Fruit fly (Drosophila melanogaster) whole organism, embryonic: ENCODE measurements around the gene Ppm1.

Experiments used
- CG10321 ChIP-seq: fragments of 200-800 bp; sonication (Bioruptor generic); IDR thresholded peaks from 2 replicates; pipeline ENCODE4 v1.3.6; 2022; ENCODE audit warnings: missing biosample characterization, missing genetic modification characterization
- CG12659 ChIP-seq: fragments of 200-800 bp; sonication (Bioruptor generic); optimal IDR thresholded peaks from 3 replicates; lab custom pipeline; 2017; ENCODE audit warnings: mild to moderate bottlenecking, missing biosample characterization, missing genetic modification reagents, missing genetic modification characterization
- CG12769 ChIP-seq: fragments of 200-800 bp; sonication (Bioruptor generic); optimal IDR thresholded peaks from 2 replicates; lab custom pipeline; 2019; ENCODE audit warnings: missing biosample characterization, mild to moderate bottlenecking, missing genetic modification characterization, moderate library complexity
- CG13624 ChIP-seq: fragments of 200-800 bp; sonication (Bioruptor generic); optimal IDR thresholded peaks from 2 replicates; lab custom pipeline; 2016; ENCODE audit warnings: missing biosample characterization, missing genetic modification characterization
- CG13894 ChIP-seq: fragments of 200-800 bp; sonication (Bioruptor generic); optimal IDR thresholded peaks from 3 replicates; lab custom pipeline; 2018; ENCODE audit warnings: missing biosample characterization, mild to moderate bottlenecking, missing genetic modification characterization, moderate library complexity
- CG14050 ChIP-seq: fragments of 200-800 bp; sonication (Bioruptor generic); IDR thresholded peaks from 3 replicates; pipeline ENCODE4 v1.3.6; 2022; ENCODE audit warnings: missing biosample characterization, missing genetic modification characterization
- CG15696 ChIP-seq: fragments of 200-800 bp; sonication (Bioruptor generic); optimal IDR thresholded peaks from 2 replicates; lab custom pipeline; 2019; ENCODE audit warnings: missing biosample characterization, mild to moderate bottlenecking, missing genetic modification characterization, moderate library complexity
- CG2199 ChIP-seq: fragments of 200-800 bp; sonication (Bioruptor generic); IDR thresholded peaks from 3 replicates; pipeline ENCODE4 v1.3.6; 2022; ENCODE audit warnings: missing biosample characterization, missing genetic modification characterization
- CG2202 ChIP-seq: fragments of 200-800 bp; sonication (Bioruptor generic); optimal IDR thresholded peaks from 2 replicates; lab custom pipeline; 2018; ENCODE audit warnings: missing biosample characterization, mild to moderate bottlenecking, missing genetic modification characterization
- CG2875 ChIP-seq: fragments of 200-800 bp; sonication (Bioruptor generic); optimal IDR thresholded peaks from 2 replicates; lab custom pipeline; 2017; ENCODE audit warnings: missing biosample characterization, mild to moderate bottlenecking, missing genetic modification characterization, missing genetic modification reagents
- CG4617 ChIP-seq: fragments of 200-800 bp; sonication (Bioruptor generic); optimal IDR thresholded peaks from 3 replicates; lab custom pipeline; 2016; ENCODE audit warnings: missing biosample characterization, missing genetic modification characterization, borderline replicate concordance
- CG4730 ChIP-seq: fragments of 200-800 bp; sonication (Bioruptor generic); IDR thresholded peaks from 2 replicates; pipeline ENCODE4 v1.3.6; 2022; ENCODE audit warnings: missing biosample characterization, missing genetic modification characterization
- CG8281 ChIP-seq: fragments of 200-800 bp; sonication (Bioruptor generic); optimal IDR thresholded peaks from 2 replicates; lab custom pipeline; 2018; ENCODE audit warnings: missing biosample characterization, mild to moderate bottlenecking, missing genetic modification characterization, moderate library complexity
- CG9876 ChIP-seq: fragments of 200-800 bp; sonication (Bioruptor generic); optimal IDR thresholded peaks from 2 replicates; lab custom pipeline; 2016; ENCODE audit warnings: missing biosample characterization, missing genetic modification characterization
- Doc2 ChIP-seq: fragments of 200-800 bp; sonication (Bioruptor generic); IDR thresholded peaks from 2 replicates; pipeline ENCODE4 v1.3.6; 2022; ENCODE audit warnings: missing biosample characterization, missing genetic modification characterization
- Eip74EF ChIP-seq, 2 experiments: fragments of 200-800 bp in 1 of 2; fragments of >200 bp in 1 of 2; sonication (Bioruptor generic) in 1 of 2; optimal IDR thresholded peaks; 2 replicates each; lab custom pipeline; 2017 to 2019; ENCODE audit warnings: missing biosample characterization in 2 of 2, missing genetic modification characterization in 2 of 2, mild to moderate bottlenecking in 1 of 2, moderate library complexity in 1 of 2
- HLH3B ChIP-seq: fragments of 200-800 bp; sonication (Bioruptor generic); IDR thresholded peaks from 2 replicates; pipeline ENCODE4 v1.3.6; 2022; ENCODE audit warnings: missing biosample characterization, missing genetic modification characterization
- Hmr ChIP-seq: fragments of 200-800 bp; sonication (Bioruptor generic); optimal IDR thresholded peaks from 3 replicates; lab custom pipeline; 2017; ENCODE audit warnings: mild to moderate bottlenecking, missing biosample characterization, missing genetic modification reagents, missing genetic modification characterization
- Oli ChIP-seq: fragments of 200-800 bp; sonication (Bioruptor generic); optimal IDR thresholded peaks from 2 replicates; lab custom pipeline; 2018; ENCODE audit warnings: missing biosample characterization, mild to moderate bottlenecking, missing genetic modification characterization, moderate library complexity
- Ptx1 ChIP-seq: fragments of 200-800 bp; sonication (Bioruptor generic); IDR thresholded peaks from 2 replicates; pipeline ENCODE4 v1.3.6; 2022; ENCODE audit warnings: missing biosample characterization, missing genetic modification characterization
- al ChIP-seq: fragments of 200-800 bp; sonication (Bioruptor generic); IDR thresholded peaks from 2 replicates; pipeline ENCODE4 v1.3.6; 2022; ENCODE audit warnings: missing biosample characterization, missing genetic modification characterization
- cad ChIP-seq: fragments of >200 bp; optimal IDR thresholded peaks from 2 replicates; lab custom pipeline; 2017; ENCODE audit warnings: missing biosample characterization, missing genetic modification characterization
- cato ChIP-seq: fragments of 200-800 bp; sonication (Bioruptor generic); optimal IDR thresholded peaks from 2 replicates; lab custom pipeline; 2016; ENCODE audit warnings: missing biosample characterization, missing genetic modification characterization, borderline replicate concordance
- chinmo ChIP-seq: fragments of 200-800 bp; sonication (Bioruptor generic); IDR thresholded peaks from 4 replicates; pipeline ENCODE4 v1.3.6; 2022; ENCODE audit warnings: missing biosample characterization, missing genetic modification characterization; ENCODE audit not compliant: partially characterized antibody
- crp ChIP-seq, 2 experiments: fragments of 200-800 bp; sonication (Bioruptor generic); optimal IDR thresholded peaks; 2 replicates in 1 of 2; 3 replicates in 1 of 2; lab custom pipeline; 2017; ENCODE audit warnings: missing biosample characterization in 2 of 2, missing genetic modification characterization in 2 of 2, mild to moderate bottlenecking in 1 of 2, moderate library complexity in 1 of 2
- dmrt11E ChIP-seq: fragments of 200-800 bp; sonication (Bioruptor generic); optimal IDR thresholded peaks from 3 replicates; lab custom pipeline; 2018; ENCODE audit warnings: missing biosample characterization, mild to moderate bottlenecking, missing genetic modification characterization, moderate library complexity
- emc ChIP-seq: fragments of 200-800 bp; sonication (Bioruptor generic); optimal IDR thresholded peaks from 2 replicates; lab custom pipeline; 2016; ENCODE audit warnings: missing biosample characterization, missing genetic modification characterization
- esg ChIP-seq: fragments of 200-800 bp; sonication (Bioruptor generic); conservative IDR thresholded peaks from 2 replicates; pipeline ENCODE4 v1.3.6; 2022; ENCODE audit warnings: missing biosample characterization, missing genetic modification characterization
- ham ChIP-seq: fragments of 200-800 bp; sonication (Bioruptor generic); IDR thresholded peaks from 2 replicates; pipeline ENCODE4 v1.3.6; 2022; ENCODE audit warnings: missing biosample characterization, missing genetic modification characterization
- lov ChIP-seq, 2 experiments: fragments of 200-800 bp in 1 of 2; fragments of >200 bp in 1 of 2; sonication (Bioruptor generic) in 1 of 2; IDR thresholded peaks in 1 of 2; optimal IDR thresholded peaks in 1 of 2; 2 replicates in 1 of 2; 3 replicates in 1 of 2; pipeline versions ENCODE4 v1.3.6 to Lab custom; 2017 to 2022; ENCODE audit warnings: missing biosample characterization in 1 of 2, missing genetic modification characterization in 1 of 2
- mirr ChIP-seq: fragments of 200-800 bp; sonication (Bioruptor generic); optimal IDR thresholded peaks from 3 replicates; lab custom pipeline; 2018; ENCODE audit warnings: missing biosample characterization, mild to moderate bottlenecking, missing genetic modification characterization
- nau ChIP-seq: fragments of 200-800 bp; sonication (Bioruptor generic); optimal IDR thresholded peaks from 3 replicates; lab custom pipeline; 2017; ENCODE audit warnings: missing biosample characterization, mild to moderate bottlenecking, missing genetic modification characterization, missing genetic modification reagents
- pros ChIP-seq: fragments of 200-800 bp; sonication (Bioruptor generic); optimal IDR thresholded peaks from 3 replicates; lab custom pipeline; 2019; ENCODE audit warnings: missing biosample characterization, mild to moderate bottlenecking, missing genetic modification characterization, moderate library complexity
- psq ChIP-seq: fragments of 200-800 bp; sonication (Bioruptor generic); optimal IDR thresholded peaks from 2 replicates; lab custom pipeline; 2017; ENCODE audit warnings: missing biosample characterization, missing genetic modification characterization
- sc ChIP-seq, 3 experiments: fragments of >200 bp in 2 of 3; fragments of 200-800 bp in 1 of 3; sonication (Bioruptor generic) in 1 of 3; optimal IDR thresholded peaks; 2 replicates in 2 of 3; 3 replicates in 1 of 3; lab custom pipeline; 2017; ENCODE audit warnings: mild to moderate bottlenecking in 1 of 3, missing biosample characterization in 1 of 3, missing genetic modification characterization in 1 of 3, missing genetic modification reagents in 1 of 3
- sd ChIP-seq: fragments of 200-800 bp; sonication (Bioruptor generic); optimal IDR thresholded peaks from 3 replicates; lab custom pipeline; 2018; ENCODE audit warnings: missing biosample characterization, mild to moderate bottlenecking, missing genetic modification characterization, moderate library complexity
- sqz ChIP-seq: fragments of 200-800 bp; sonication (Bioruptor generic); optimal IDR thresholded peaks from 3 replicates; lab custom pipeline; 2018; ENCODE audit warnings: missing biosample characterization, mild to moderate bottlenecking, missing genetic modification characterization
- ttk ChIP-seq: fragments of 200-800 bp; sonication (Bioruptor generic); IDR thresholded peaks from 2 replicates; pipeline ENCODE4 v2.1.2; 2022; ENCODE audit warnings: missing biosample characterization, missing genetic modification characterization

Gene Ppm1

DNA sequence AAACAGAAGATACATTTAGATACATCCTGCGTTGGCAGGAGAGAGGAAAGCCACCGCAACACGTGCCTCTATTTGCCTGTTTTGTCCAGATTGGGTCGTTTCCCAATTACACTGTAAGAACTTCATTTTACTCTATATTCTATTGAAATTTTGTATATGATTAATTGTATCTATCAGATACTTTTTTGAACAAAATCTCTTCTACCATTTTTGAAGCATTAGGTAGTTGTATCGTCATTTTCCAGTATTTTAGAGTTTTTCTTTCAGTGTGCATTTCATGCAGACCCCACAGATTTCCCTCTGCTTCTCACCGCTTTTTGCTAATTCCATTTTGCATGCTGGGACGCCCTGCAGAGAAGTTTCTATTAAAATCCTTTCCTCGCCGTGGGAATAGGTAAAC, 26.6 kb upstream of the Ppm1 start (continued):
- TF ChIP-seq sc (optimal IDR thresholded peaks at IDR 0.05; lab: Kevin White, UChicago) (no peak), sc (GFP tag; optimal IDR thresholded peaks at IDR 0.05; lab: Kevin White, UChicago) (no peak), emc (no peak), ttk (peak; percentile 45; the same call in 1 of the 2 replicates), CG12659 (GFP tag; lab: Kevin White, UChicago) (peak; percentile 49), Hmr (GFP tag; lab: Kevin White, UChicago) (peak; percentile 59), CG9876 (GFP tag; lab: Kevin White, UChicago) (no peak), CG8281 (tag; lab: Kevin White, UChicago) (no peak), CG4730 (GFP tag; lab: Robert Waterston, UW) (0 out of 2 replicates have a peak, but pooled peaks have one; percentile 39), CG10321 (no peak), Doc2 (GFP tag; lab: Robert Waterston, UW) (no peak), CG2202 (tag; lab: Kevin White, UChicago) (no peak), HLH3B (GFP tag; lab: Robert Waterston, UW) (0 out of 2 replicates have a peak, but pooled peaks have one; percentile 32), cad (no peak), cato (GFP tag; lab: Kevin White, UChicago) (peak; percentile 6), CG4617 (GFP tag; lab: Kevin White, UChicago) (no peak), lov (optimal IDR thresholded peaks at IDR 0.05; lab: Kevin White, UChicago) (no peak), lov (GFP tag; IDR thresholded peaks at IDR 0.05; lab: Robert Waterston, UW) (no peak), nau (peak; percentile 37), CG15696 (no peak), ham (no peak), dmrt11E (tag; lab: Kevin White, UChicago) (no peak), CG13624 (GFP tag; lab: Kevin White, UChicago) (no peak), Ptx1 (GFP tag; lab: Robert Waterston, UW) (peak; percentile 65), CG2199 (GFP tag; lab: Robert Waterston, UW) (no peak), psq (GFP tag; lab: Kevin White, UChicago) (no peak), pros (GFP tag; lab: Kevin White, UChicago) (no peak), CG2875 (GFP tag; lab: Kevin White, UChicago) (peak; percentile 0), CG14050 (GFP tag; lab: Robert Waterston, UW) (no peak), al (GFP tag; lab: Robert Waterston, UW) (peak; percentile 29; the same call in 1 of the 2 replicates), crp (GFP tag; optimal IDR thresholded peaks at IDR 0.05; lab: Kevin White, UChicago) (no peak)

DNA sequence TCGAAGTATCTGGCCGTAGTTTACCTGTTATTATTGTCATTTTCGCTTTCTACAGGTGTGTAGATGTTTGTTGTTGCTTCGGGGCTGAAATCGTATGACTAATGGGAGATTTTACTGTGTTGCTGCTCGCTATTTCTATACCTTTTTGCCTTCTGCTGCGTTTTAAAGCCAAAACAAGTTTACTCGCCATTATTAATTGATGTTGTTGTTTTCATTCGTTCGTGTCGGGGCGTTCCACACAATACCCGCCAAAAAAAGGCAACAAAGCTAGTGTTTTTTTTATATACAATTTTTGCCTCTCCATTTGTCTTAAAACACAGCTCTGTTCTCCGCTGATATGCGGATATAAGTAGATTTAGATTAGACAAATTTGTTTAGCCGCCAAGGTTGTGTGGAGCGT, 25.8 kb upstream of the Ppm1 start:
- peak; percentile 47 for TF ChIP-seq sd (tag; lab: Kevin White, UChicago)
- no peak for TF ChIP-seq sqz (GFP tag; lab: Kevin White, UChicago)
- TF ChIP-seq CG13894 (tag; lab: Kevin White, UChicago): peak; percentile 51
- no peak for TF ChIP-seq Oli (tag; lab: Kevin White, UChicago)
- peak in 1 of 2 experiments; percentile 32 for TF ChIP-seq Eip74EF (GFP tag; optimal IDR thresholded peaks at IDR 0.05; lab: Kevin White, UChicago)
- TF ChIP-seq esg: no peak
- peak; percentile 17 for TF ChIP-seq CG12769 (tag; lab: Kevin White, UChicago)
- TF ChIP-seq mirr (GFP tag; lab: Kevin White, UChicago): peak; percentile 9
- peak; percentile 82; the same call in 1 of the 4 replicates for TF ChIP-seq chinmo (GFP tag; lab: Robert Waterston, UW)
